Worm (Caenorhabditis elegans): ENCODE data around the gene acer-1.

DNA sequence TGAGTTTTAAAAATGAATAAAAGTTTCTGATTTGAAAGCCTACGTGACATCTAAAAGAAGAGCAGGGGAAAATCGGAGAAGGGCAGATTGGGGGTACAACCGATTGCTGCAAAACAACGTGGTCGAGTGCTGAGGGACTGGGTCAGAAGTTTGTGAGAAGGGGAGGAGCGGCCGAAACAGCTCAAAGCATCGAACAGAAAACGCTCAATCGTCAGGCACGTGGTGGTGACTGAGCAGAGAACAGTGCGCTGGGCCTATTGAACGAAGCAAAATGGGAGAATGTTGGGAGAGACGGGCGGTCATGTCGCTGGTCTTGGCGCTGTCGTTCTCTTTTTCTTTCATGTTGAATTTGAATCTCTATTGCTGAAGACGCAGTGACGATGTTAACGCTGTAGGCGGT lies 976 bp upstream of the acer-1 start:
- TF ChIP-seq med-1 (GFP tag; optimal IDR thresholded peaks at IDR 0.05; ENCODE audit: insufficient read depth) (no peak), flt-1 (GFP tag; IDR thresholded peaks at IDR 0.05) (no peak), T22C8.4 (GFP tag; IDR thresholded peaks at IDR 0.05) (no peak)

Data from whole organism, midembryonic.